Worm (Caenorhabditis elegans) whole organism, late embryonic: Measurements from ENCODE around the gene Y40C5A.4.
"Not testable (repeated sequence)": the region's sequence is repeated elsewhere in the genome, so short reads cannot be mapped to it uniquely, and the experiment has no call there.

Experiments used
- C08G9.2 ChIP-seq: sonication (generic microtip); optimal IDR thresholded peaks from 2 replicates; lab custom pipeline; 2016; ENCODE audit warnings: mild to moderate bottlenecking, missing genetic modification characterization, moderate library complexity, missing compliant biosample characterization
- C38D4.7 ChIP-seq: fragments of 200-800 bp; sonication (Bioruptor generic); optimal IDR thresholded peaks from 2 replicates; lab custom pipeline; 2018; ENCODE audit warnings: mild to moderate bottlenecking, missing genetic modification characterization, moderate library complexity, missing compliant biosample characterization
- F13H6.1 ChIP-seq: sonication (generic microtip); optimal IDR thresholded peaks from 2 replicates; lab custom pipeline; 2016; ENCODE audit warnings: missing genetic modification characterization, missing compliant biosample characterization
- K02D7.2 ChIP-seq: sonication (generic microtip); optimal IDR thresholded peaks from 2 replicates; lab custom pipeline; 2017; ENCODE audit warnings: mild to moderate bottlenecking, missing genetic modification characterization, missing compliant biosample characterization
- Y22D7AL.16 ChIP-seq: sonication (generic microtip); optimal IDR thresholded peaks from 2 replicates; lab custom pipeline; 2016; ENCODE audit warnings: missing genetic modification characterization, missing compliant biosample characterization
- ahr-1 ChIP-seq: sonication (generic microtip); optimal IDR thresholded peaks from 2 replicates; lab custom pipeline; 2016; ENCODE audit warnings: missing genetic modification characterization, missing compliant biosample characterization
- ceh-18 ChIP-seq: sonication (generic microtip); optimal IDR thresholded peaks from 2 replicates; lab custom pipeline; 2016; ENCODE audit warnings: missing genetic modification characterization, missing compliant biosample characterization
- ceh-19 ChIP-seq: fragments of 200-800 bp; sonication (Bioruptor generic); optimal IDR thresholded peaks from 2 replicates; lab custom pipeline; 2018; ENCODE audit warnings: mild to moderate bottlenecking, missing genetic modification characterization, missing compliant biosample characterization
- ceh-2 ChIP-seq: sonication (generic microtip); optimal IDR thresholded peaks from 2 replicates; lab custom pipeline; 2016; ENCODE audit warnings: missing genotype, missing genetic modification characterization, missing compliant biosample characterization
- ceh-22 ChIP-seq: sonication (generic microtip); optimal IDR thresholded peaks from 2 replicates; lab custom pipeline; 2017; ENCODE audit warnings: missing biosample characterization, missing genetic modification characterization
- ceh-24 ChIP-seq: sonication (generic microtip); optimal IDR thresholded peaks from 2 replicates; lab custom pipeline; 2016; ENCODE audit warnings: mild to moderate bottlenecking, missing genetic modification characterization, missing compliant biosample characterization
- ceh-31 ChIP-seq: sonication (generic microtip); optimal IDR thresholded peaks from 2 replicates; lab custom pipeline; 2016; ENCODE audit warnings: missing genetic modification characterization, missing compliant biosample characterization
- ceh-34 ChIP-seq: sonication (generic microtip); optimal IDR thresholded peaks from 2 replicates; lab custom pipeline; 2016; ENCODE audit warnings: mild to moderate bottlenecking, missing genetic modification characterization, missing compliant biosample characterization
- ceh-6 ChIP-seq: fragments of 200-800 bp; sonication (Bioruptor generic); optimal IDR thresholded peaks from 2 replicates; lab custom pipeline; 2018; ENCODE audit warnings: mild to moderate bottlenecking, missing genetic modification characterization, missing compliant biosample characterization
- ceh-9 ChIP-seq: sonication (generic microtip); optimal IDR thresholded peaks from 2 replicates; lab custom pipeline; 2016; ENCODE audit warnings: mild to moderate bottlenecking, missing genetic modification characterization, inconsistent platforms, missing compliant biosample characterization
- che-1 ChIP-seq: sonication (generic microtip); optimal IDR thresholded peaks from 2 replicates; lab custom pipeline; 2016; ENCODE audit warnings: mild to moderate bottlenecking, missing genetic modification characterization, missing compliant biosample characterization
- elt-2 ChIP-seq: sonication (generic microtip); optimal IDR thresholded peaks from 2 replicates; lab custom pipeline; 2016; ENCODE audit warnings: missing genetic modification reagents, missing genetic modification characterization, missing compliant biosample characterization
- gmeb-2 ChIP-seq: sonication (generic microtip); optimal IDR thresholded peaks from 2 replicates; lab custom pipeline; 2016; ENCODE audit warnings: missing genetic modification characterization, inconsistent platforms, missing compliant biosample characterization
- hlh-13 ChIP-seq: fragments of 200-800 bp; sonication (Bioruptor generic); optimal IDR thresholded peaks from 2 replicates; lab custom pipeline; 2018; ENCODE audit warnings: mild to moderate bottlenecking, missing genetic modification characterization, missing compliant biosample characterization
- hlh-15 ChIP-seq: sonication (generic microtip); optimal IDR thresholded peaks from 2 replicates; lab custom pipeline; 2016; ENCODE audit warnings: missing genetic modification characterization, missing compliant biosample characterization
- hlh-8 ChIP-seq: sonication (generic microtip); optimal IDR thresholded peaks from 2 replicates; lab custom pipeline; 2016; ENCODE audit warnings: missing genotype, missing genetic modification characterization, missing compliant biosample characterization
- lim-6 ChIP-seq: sonication (generic microtip); optimal IDR thresholded peaks from 2 replicates; lab custom pipeline; 2016; ENCODE audit warnings: missing genetic modification characterization, missing compliant biosample characterization
- madf-2 ChIP-seq: sonication (generic microtip); optimal IDR thresholded peaks from 2 replicates; lab custom pipeline; 2017; ENCODE audit warnings: missing genetic modification characterization, missing compliant biosample characterization
- nfya-1 ChIP-seq: sonication (generic microtip); optimal IDR thresholded peaks from 2 replicates; lab custom pipeline; 2017; ENCODE audit warnings: missing genetic modification characterization, mild to moderate bottlenecking, missing compliant biosample characterization, antibody characterized with exemption, moderate library complexity
- nhr-11 ChIP-seq: fragments of 150-350 bp; optimal IDR thresholded peaks from 2 replicates; lab custom pipeline; 2014; ENCODE audit warnings: missing biosample characterization, missing genetic modification characterization
- nhr-232 ChIP-seq: sonication (generic microtip); optimal IDR thresholded peaks from 2 replicates; lab custom pipeline; 2016; ENCODE audit warnings: missing genetic modification characterization, missing compliant biosample characterization
- npax-4 ChIP-seq: sonication (generic microtip); optimal IDR thresholded peaks from 2 replicates; lab custom pipeline; 2016; ENCODE audit warnings: missing genetic modification characterization, missing compliant biosample characterization
- odd-2 ChIP-seq: sonication (generic microtip); optimal IDR thresholded peaks from 2 replicates; lab custom pipeline; 2017; ENCODE audit warnings: antibody characterized with exemption, mild to moderate bottlenecking, missing genetic modification characterization, missing compliant biosample characterization
- pha-4 ChIP-seq: fragments of 150-350 bp; optimal IDR thresholded peaks from 2 replicates; lab custom pipeline; 2018; ENCODE audit warnings: missing biosample characterization, missing genetic modification reagents, missing genetic modification characterization
- pqm-1 ChIP-seq: sonication (generic microtip); optimal IDR thresholded peaks from 2 replicates; lab custom pipeline; 2016; ENCODE audit warnings: missing genetic modification characterization, missing compliant biosample characterization
- pros-1 ChIP-seq: fragments of 150-350 bp; optimal IDR thresholded peaks from 2 replicates; lab custom pipeline; 2014; ENCODE audit warnings: missing biosample characterization, missing genetic modification reagents, missing genetic modification characterization
- ref-2 ChIP-seq: sonication (generic microtip); optimal IDR thresholded peaks from 2 replicates; lab custom pipeline; 2016; ENCODE audit warnings: missing genetic modification characterization, missing compliant biosample characterization
- sdc-2 ChIP-seq: sonication (generic microtip); optimal IDR thresholded peaks from 2 replicates; lab custom pipeline; 2016; ENCODE audit warnings: missing genotype, missing genetic modification characterization, missing compliant biosample characterization
- sox-2 ChIP-seq: fragments of 200-800 bp; sonication (Bioruptor generic); IDR thresholded peaks from 2 replicates; pipeline ENCODE4 v1.3.6; 2022; ENCODE audit warnings: missing genetic modification reagents, missing genetic modification characterization, missing compliant biosample characterization
- sox-4 ChIP-seq: sonication (generic microtip); optimal IDR thresholded peaks from 2 replicates; lab custom pipeline; 2017; ENCODE audit warnings: mild to moderate bottlenecking, missing genetic modification characterization, inconsistent platforms, missing compliant biosample characterization
- syd-9 ChIP-seq: sonication (generic microtip); optimal IDR thresholded peaks from 2 replicates; lab custom pipeline; 2016; ENCODE audit warnings: mild to moderate bottlenecking, missing genetic modification characterization, moderate library complexity, missing compliant biosample characterization
- tbx-2 ChIP-seq: sonication (generic microtip); optimal IDR thresholded peaks from 2 replicates; lab custom pipeline; 2016; ENCODE audit warnings: missing genetic modification characterization, missing compliant biosample characterization
- unc-42 ChIP-seq: sonication (generic microtip); optimal IDR thresholded peaks from 2 replicates; lab custom pipeline; 2016; ENCODE audit warnings: missing genotype, missing genetic modification characterization, missing compliant biosample characterization
- unc-86 ChIP-seq: sonication (generic microtip); optimal IDR thresholded peaks from 2 replicates; lab custom pipeline; 2016; ENCODE audit warnings: missing genetic modification characterization, missing compliant biosample characterization
- zip-5 ChIP-seq: sonication (generic microtip); optimal IDR thresholded peaks from 2 replicates; lab custom pipeline; 2016; ENCODE audit warnings: missing genetic modification characterization, missing compliant biosample characterization

The Y40C5A.4 gene

ce11 chrIV:7365011-7365410 is at the start of gene Y40C5A.4:
Gene Y40C5A.4, minus strand, starts transcription at chrIV:7365111.
- not testable (repeated sequence) for TF ChIP-seq elt-2, pros-1, lim-6 (tag; lab: Kevin White, UChicago)

- TF ChIP-seq unc-42 (peak; percentile 79), hlh-15 (tag; lab: Kevin White, UChicago) (no peak), hlh-13 (no peak), ceh-31 (tag; lab: Kevin White, UChicago) (peak; percentile 13), pqm-1 (tag; lab: Kevin White, UChicago) (no peak), ref-2 (tag; lab: Kevin White, UChicago) (no peak)
Measured at ce11 chrIV:7414163-7414562, 49.3 kb upstream of the Y40C5A.4 start.

- no peak for TF ChIP-seq che-1 (tag; lab: Kevin White, UChicago)
- no peak for TF ChIP-seq tbx-2 (tag; lab: Kevin White, UChicago)
- no peak for TF ChIP-seq sox-2 (GFP tag; lab: Robert Waterston, UW)
- no peak for TF ChIP-seq ceh-24 (tag; lab: Kevin White, UChicago)
- no peak for TF ChIP-seq pha-4 (tag; lab: Kevin White, UChicago)
- TF ChIP-seq gmeb-2 (tag; lab: Kevin White, UChicago), result no peak
- TF ChIP-seq K02D7.2, result no peak
- no peak for TF ChIP-seq nfya-1 (tag; lab: Kevin White, UChicago)
- no peak for TF ChIP-seq ref-2 (tag; lab: Kevin White, UChicago)
- TF ChIP-seq ceh-18 (tag; lab: Kevin White, UChicago), result no peak
- no peak for TF ChIP-seq odd-2 (tag; lab: Kevin White, UChicago)
- TF ChIP-seq ceh-9 (tag; lab: Kevin White, UChicago), result no peak
- TF ChIP-seq nhr-232 (tag; lab: Kevin White, UChicago), result no peak
- TF ChIP-seq pros-1 (tag; lab: Kevin White, UChicago), result no peak
Measured at ce11 chrIV:7413573-7413972, 48.7 kb upstream of the Y40C5A.4 start.

- TF ChIP-seq unc-42 (peak; percentile 5), ceh-24 (tag; lab: Kevin White, UChicago) (no peak)
Measured at ce11 chrIV:7407301-7407700, 42.4 kb upstream of the Y40C5A.4 start.

- no peak for TF ChIP-seq Y22D7AL.16 (tag; lab: Kevin White, UChicago)
- TF ChIP-seq ceh-6 (GFP tag; lab: Kevin White, UChicago), result no peak
- no peak for TF ChIP-seq F13H6.1
- TF ChIP-seq tbx-2 (tag; lab: Kevin White, UChicago), result no peak
- TF ChIP-seq pha-4 (tag; lab: Kevin White, UChicago), result no peak
- no peak for TF ChIP-seq nhr-11
- TF ChIP-seq ceh-22, result no peak
- no peak for TF ChIP-seq nhr-232 (tag; lab: Kevin White, UChicago)
- TF ChIP-seq C08G9.2 (tag; lab: Kevin White, UChicago), result no peak
- no peak for TF ChIP-seq ceh-2
- TF ChIP-seq unc-86 (tag; lab: Kevin White, UChicago), result no peak
- no peak for TF ChIP-seq C38D4.7
- TF ChIP-seq ceh-34 (tag; lab: Kevin White, UChicago), result no peak
- no peak for TF ChIP-seq ahr-1 (tag; lab: Kevin White, UChicago)
- TF ChIP-seq, all 69 proteins: peak for 0
Measured at ce11 chrIV:7406690-7407089, 41.8 kb upstream of the Y40C5A.4 start.

- TF ChIP-seq npax-4 (no peak), syd-9 (tag; lab: Kevin White, UChicago) (no peak), ceh-9 (tag; lab: Kevin White, UChicago) (no peak), madf-2 (no peak), gmeb-2 (tag; lab: Kevin White, UChicago) (no peak), ceh-19 (GFP tag; lab: Kevin White, UChicago) (no peak), zip-5 (tag; lab: Kevin White, UChicago) (no peak), ref-2 (tag; lab: Kevin White, UChicago) (no peak), sox-4 (no peak), hlh-8 (no peak), K02D7.2 (no peak), nhr-11 (no peak), sdc-2 (tag; lab: Kevin White, UChicago) (no peak)
- TF ChIP-seq, all 69 proteins: peak for 0
Measured at ce11 chrIV:7404934-7405632, 40.2 kb upstream of the Y40C5A.4 start, which contains the start of the genes C48A7.16 and egl-19. Gene C48A7.16, plus strand, starts transcription at chrIV:7405477. Gene egl-19, plus strand, starts transcription at chrIV:7405582.
